Worm (Caenorhabditis elegans): ENCODE measurements around the gene C23F12.9.

The C23F12.9 gene

ce11 chrX:9393750-9394149 lies at the start of gene C23F12.9:
C23F12.9 (plus strand) TSS chrX:9394050.
- no peak for TF ChIP-seq ztf-23 (GFP tag; IDR thresholded peaks at IDR 0.05)
- TF ChIP-seq ztf-29 (GFP tag; IDR thresholded peaks at IDR 0.05): no peak
- TF ChIP-seq ref-1 (GFP tag; conservative IDR thresholded peaks at IDR 0.05): no peak

- peak; percentile 57 for TF ChIP-seq cog-1 (tag; optimal IDR thresholded peaks at IDR 0.05)
- TF ChIP-seq ztf-29 (GFP tag; IDR thresholded peaks at IDR 0.05): no peak
Observed at ce11 chrX:9347380-9347979, 46.4 kb upstream of the C23F12.9 start, which contains the start of gene oga-1. oga-1 (minus strand) TSS chrX:9347430.

- no peak for TF ChIP-seq med-1 (GFP tag; optimal IDR thresholded peaks at IDR 0.05; ENCODE audit: insufficient read depth)
- TF ChIP-seq klf-2 (GFP tag; conservative IDR thresholded peaks at IDR 0.05): no peak
- TF ChIP-seq ztf-29 (GFP tag; IDR thresholded peaks at IDR 0.05): no peak
- TF ChIP-seq cog-1 (tag; optimal IDR thresholded peaks at IDR 0.05): no peak
Observed at ce11 chrX:9349844-9350556, 43.9 kb upstream of the C23F12.9 start, which contains the start of gene flp-20. flp-20 (minus strand) TSS chrX:9349894.

DNA sequence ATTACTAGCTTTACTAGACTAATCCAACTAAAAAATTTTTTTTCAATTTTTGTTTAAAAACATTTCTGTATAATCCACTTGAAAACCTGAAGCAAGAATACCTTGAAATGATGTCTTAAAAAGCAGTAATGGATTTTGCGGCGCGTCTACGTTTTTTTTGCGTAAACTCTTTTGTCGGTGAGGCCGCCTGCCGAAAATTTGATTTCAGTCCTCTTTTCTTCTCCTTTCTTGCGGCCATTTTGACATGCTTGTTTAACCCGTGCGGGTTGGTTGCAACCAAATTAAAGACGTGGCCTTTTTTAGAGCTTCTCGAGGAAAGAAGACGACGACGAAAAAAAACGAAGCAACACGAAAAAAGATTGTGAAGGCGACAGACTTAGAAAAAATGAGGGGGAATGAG lies 32.7 kb upstream of the C23F12.9 start:
- no peak for TF ChIP-seq cog-1 (tag; optimal IDR thresholded peaks at IDR 0.05)
- no peak for TF ChIP-seq med-1 (GFP tag; optimal IDR thresholded peaks at IDR 0.05; ENCODE audit: insufficient read depth)
- no peak for TF ChIP-seq ref-1 (GFP tag; conservative IDR thresholded peaks at IDR 0.05)
- no peak for TF ChIP-seq ztf-29 (GFP tag; IDR thresholded peaks at IDR 0.05)
- no peak for TF ChIP-seq tab-1 (GFP tag; IDR thresholded peaks at IDR 0.05)
- TF ChIP-seq klf-2 (GFP tag; conservative IDR thresholded peaks at IDR 0.05): no peak
- TF ChIP-seq flt-1 (GFP tag; IDR thresholded peaks at IDR 0.05): no peak
- no peak for TF ChIP-seq T22C8.4 (GFP tag; IDR thresholded peaks at IDR 0.05)
- TF ChIP-seq ztf-23 (GFP tag; IDR thresholded peaks at IDR 0.05): no peak

ce11 chrX:9364082-9364481 lies 29.8 kb upstream of the C23F12.9 start:
- TF ChIP-seq cog-1 (tag; optimal IDR thresholded peaks at IDR 0.05) (no peak), ref-1 (GFP tag; conservative IDR thresholded peaks at IDR 0.05) (no peak), ztf-23 (GFP tag; IDR thresholded peaks at IDR 0.05) (no peak), T22C8.4 (GFP tag; IDR thresholded peaks at IDR 0.05) (no peak), med-1 (GFP tag; optimal IDR thresholded peaks at IDR 0.05; ENCODE audit: insufficient read depth) (no peak), ztf-29 (GFP tag; IDR thresholded peaks at IDR 0.05) (no peak), tab-1 (GFP tag; IDR thresholded peaks at IDR 0.05) (no peak), flt-1 (GFP tag; IDR thresholded peaks at IDR 0.05) (no peak), klf-2 (GFP tag; conservative IDR thresholded peaks at IDR 0.05) (no peak)

- no peak for TF ChIP-seq flt-1 (GFP tag; IDR thresholded peaks at IDR 0.05)
- no peak for TF ChIP-seq ref-1 (GFP tag; conservative IDR thresholded peaks at IDR 0.05)
- TF ChIP-seq cog-1 (tag; optimal IDR thresholded peaks at IDR 0.05): no peak
- no peak for TF ChIP-seq T22C8.4 (GFP tag; IDR thresholded peaks at IDR 0.05)
- TF ChIP-seq ztf-23 (GFP tag; IDR thresholded peaks at IDR 0.05): no peak
- no peak for TF ChIP-seq tab-1 (GFP tag; IDR thresholded peaks at IDR 0.05)
- TF ChIP-seq med-1 (GFP tag; optimal IDR thresholded peaks at IDR 0.05; ENCODE audit: insufficient read depth): no peak
- TF ChIP-seq klf-2 (GFP tag; conservative IDR thresholded peaks at IDR 0.05): no peak
- TF ChIP-seq ztf-29 (GFP tag; IDR thresholded peaks at IDR 0.05): no peak
Observed at ce11 chrX:9364501-9364900, 29.3 kb upstream of the C23F12.9 start, which contains the start of gene pkc-2. pkc-2 (plus strand) TSS chrX:9364818.

ce11 chrX:9369927-9370326 lies 23.9 kb upstream of the C23F12.9 start:
- no peak for TF ChIP-seq ztf-23 (GFP tag; IDR thresholded peaks at IDR 0.05)
- TF ChIP-seq klf-2 (GFP tag; conservative IDR thresholded peaks at IDR 0.05): no peak
- TF ChIP-seq ztf-29 (GFP tag; IDR thresholded peaks at IDR 0.05): no peak
- TF ChIP-seq ref-1 (GFP tag; conservative IDR thresholded peaks at IDR 0.05): no peak
- no peak for TF ChIP-seq T22C8.4 (GFP tag; IDR thresholded peaks at IDR 0.05)
- no peak for TF ChIP-seq tab-1 (GFP tag; IDR thresholded peaks at IDR 0.05)

ce11 chrX:9372221-9372620 lies 21.6 kb upstream of the C23F12.9 start:
- TF ChIP-seq ref-1 (GFP tag; conservative IDR thresholded peaks at IDR 0.05): no peak
- TF ChIP-seq flt-1 (GFP tag; IDR thresholded peaks at IDR 0.05): no peak
- no peak for TF ChIP-seq T22C8.4 (GFP tag; IDR thresholded peaks at IDR 0.05)
- TF ChIP-seq cog-1 (tag; optimal IDR thresholded peaks at IDR 0.05): no peak
- no peak for TF ChIP-seq klf-2 (GFP tag; conservative IDR thresholded peaks at IDR 0.05)
- TF ChIP-seq tab-1 (GFP tag; IDR thresholded peaks at IDR 0.05): no peak
- TF ChIP-seq ztf-23 (GFP tag; IDR thresholded peaks at IDR 0.05): no peak
- no peak for TF ChIP-seq ztf-29 (GFP tag; IDR thresholded peaks at IDR 0.05)
- TF ChIP-seq med-1 (GFP tag; optimal IDR thresholded peaks at IDR 0.05; ENCODE audit: insufficient read depth): no peak

DNA sequence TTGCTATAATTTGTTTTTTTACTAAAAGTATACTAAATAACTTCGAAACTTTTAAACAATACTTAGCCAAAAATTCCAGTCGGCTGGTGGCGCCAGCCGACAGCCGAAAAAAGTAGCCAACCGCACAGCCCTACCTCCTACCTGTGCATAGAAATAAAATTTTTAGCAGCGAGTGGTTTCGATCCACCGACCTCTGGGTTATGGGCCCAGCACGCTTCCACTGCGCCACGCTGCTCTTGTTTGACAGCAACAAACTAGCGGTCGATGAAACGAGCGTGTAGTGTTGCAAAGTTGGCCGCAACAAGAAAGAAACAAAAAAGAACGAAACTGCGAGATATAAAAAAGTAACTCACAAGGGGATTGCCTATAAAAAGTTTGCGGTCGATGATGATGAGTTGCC lies 20.9 kb upstream of the C23F12.9 start:
- TF ChIP-seq ztf-23 (GFP tag; IDR thresholded peaks at IDR 0.05): no peak; the same call in none of the 2 replicates
- peak; percentile 63; the same call in 1 of the 2 replicates for TF ChIP-seq tab-1 (GFP tag; IDR thresholded peaks at IDR 0.05)
- 0 out of 2 replicates have a peak, but pooled peaks have one; percentile 28 for TF ChIP-seq ref-1 (GFP tag; conservative IDR thresholded peaks at IDR 0.05)
- TF ChIP-seq med-1 (GFP tag; optimal IDR thresholded peaks at IDR 0.05; ENCODE audit: insufficient read depth): no peak
- TF ChIP-seq cog-1 (tag; optimal IDR thresholded peaks at IDR 0.05): no peak
- TF ChIP-seq T22C8.4 (GFP tag; IDR thresholded peaks at IDR 0.05): no peak
- no peak for TF ChIP-seq ztf-29 (GFP tag; IDR thresholded peaks at IDR 0.05)
- TF ChIP-seq klf-2 (GFP tag; conservative IDR thresholded peaks at IDR 0.05): no peak
- TF ChIP-seq flt-1 (GFP tag; IDR thresholded peaks at IDR 0.05): peak; percentile 82

DNA sequence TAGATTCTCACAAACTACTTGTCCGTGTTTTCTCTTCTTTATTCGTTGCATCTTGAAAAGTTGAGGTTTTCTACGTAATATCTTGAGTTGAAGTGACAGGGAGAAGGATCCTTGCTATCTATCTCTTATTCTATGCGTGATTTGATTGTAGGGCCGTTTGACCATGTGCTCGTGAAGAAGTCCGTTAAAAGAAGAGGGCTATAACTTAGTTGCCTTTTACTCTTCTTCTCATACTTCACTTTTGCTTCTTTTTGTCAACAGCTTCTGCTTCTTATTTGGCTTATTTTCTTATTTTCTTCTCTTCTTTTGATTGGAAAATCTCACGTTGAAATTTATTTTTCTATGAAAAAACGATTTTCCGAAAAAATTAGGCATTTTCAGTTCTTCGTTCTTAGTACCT lies 20.1 kb upstream of the C23F12.9 start:
- TF ChIP-seq ztf-23 (GFP tag; IDR thresholded peaks at IDR 0.05): no peak
- no peak for TF ChIP-seq cog-1 (tag; optimal IDR thresholded peaks at IDR 0.05)
- no peak for TF ChIP-seq flt-1 (GFP tag; IDR thresholded peaks at IDR 0.05)
